Worm (Caenorhabditis elegans) whole organism, early embryonic: ENCODE data around the gene twk-48.

Experiments
- ama-1 ChIP-seq: fragments of 150-350 bp; optimal IDR thresholded peaks from 2 replicates; lab custom pipeline; 2014
- scrt-1 ChIP-seq: fragments of 200-800 bp; sonication (Bioruptor generic); IDR thresholded peaks from 2 replicates; pipeline ENCODE4 v1.3.6; 2022; ENCODE audit warnings: missing genetic modification characterization, missing compliant biosample characterization

DNA sequence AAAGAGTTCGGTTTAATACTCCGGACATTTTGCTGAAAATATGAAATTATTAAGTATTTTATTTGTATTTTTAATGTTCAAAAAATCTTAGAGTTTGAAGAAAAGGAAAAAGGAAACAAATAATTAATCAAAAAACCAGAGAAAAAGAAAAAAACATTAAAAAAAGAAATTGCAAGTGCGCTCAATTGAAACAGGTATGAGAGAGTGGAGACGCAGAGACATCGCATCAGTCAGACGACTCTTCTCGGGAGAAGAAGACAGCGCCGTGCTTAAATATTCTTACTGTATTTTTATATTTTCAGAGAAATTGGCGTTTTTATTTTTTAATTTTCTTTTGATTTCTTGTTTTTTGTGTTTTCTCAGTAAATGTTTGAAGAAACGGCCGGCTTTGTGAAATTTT, 12.4 kb upstream of the twk-48 start, which contains the start of gene mrpl-36:
- no peak for TF ChIP-seq scrt-1 (GFP tag; lab: Robert Waterston, UW)
- TF ChIP-seq ama-1 (lab: Kevin White, UChicago) = no peak
